Worm (Caenorhabditis elegans) whole organism, late embryonic: Measurements from ENCODE around the gene cyn-1.

Experiments used
- F13H6.1 ChIP-seq: sonication (generic microtip); optimal IDR thresholded peaks from 2 replicates; lab custom pipeline; 2016; ENCODE audit warnings: missing genetic modification characterization, missing compliant biosample characterization
- K02D7.2 ChIP-seq: sonication (generic microtip); optimal IDR thresholded peaks from 2 replicates; lab custom pipeline; 2017; ENCODE audit warnings: mild to moderate bottlenecking, missing genetic modification characterization, missing compliant biosample characterization
- K09A11.1 ChIP-seq: sonication (generic microtip); optimal IDR thresholded peaks from 2 replicates; lab custom pipeline; 2017; ENCODE audit warnings: antibody characterized with exemption, mild to moderate bottlenecking, missing genetic modification characterization, missing compliant biosample characterization; ENCODE audit not compliant: insufficient read depth
- T23F11.4 ChIP-seq: fragments of 200-800 bp; sonication (Bioruptor generic); optimal IDR thresholded peaks from 2 replicates; lab custom pipeline; 2018; ENCODE audit warnings: mild to moderate bottlenecking, missing genetic modification characterization, missing compliant biosample characterization
- Y22D7AL.16 ChIP-seq: sonication (generic microtip); optimal IDR thresholded peaks from 2 replicates; lab custom pipeline; 2016; ENCODE audit warnings: missing genetic modification characterization, missing compliant biosample characterization
- ahr-1 ChIP-seq: sonication (generic microtip); optimal IDR thresholded peaks from 2 replicates; lab custom pipeline; 2016; ENCODE audit warnings: missing genetic modification characterization, missing compliant biosample characterization
- ama-1 ChIP-seq: fragments of 150-350 bp; optimal IDR thresholded peaks from 2 replicates; lab custom pipeline; 2014
- ceh-14 ChIP-seq: sonication (generic microtip); optimal IDR thresholded peaks from 2 replicates; lab custom pipeline; 2016; ENCODE audit warnings: missing genotype, missing genetic modification characterization, missing compliant biosample characterization
- ceh-19 ChIP-seq: fragments of 200-800 bp; sonication (Bioruptor generic); optimal IDR thresholded peaks from 2 replicates; lab custom pipeline; 2018; ENCODE audit warnings: mild to moderate bottlenecking, missing genetic modification characterization, missing compliant biosample characterization
- ceh-2 ChIP-seq: sonication (generic microtip); optimal IDR thresholded peaks from 2 replicates; lab custom pipeline; 2016; ENCODE audit warnings: missing genotype, missing genetic modification characterization, missing compliant biosample characterization
- ceh-24 ChIP-seq: sonication (generic microtip); optimal IDR thresholded peaks from 2 replicates; lab custom pipeline; 2016; ENCODE audit warnings: mild to moderate bottlenecking, missing genetic modification characterization, missing compliant biosample characterization
- ceh-31 ChIP-seq: sonication (generic microtip); optimal IDR thresholded peaks from 2 replicates; lab custom pipeline; 2016; ENCODE audit warnings: missing genetic modification characterization, missing compliant biosample characterization
- ceh-45 ChIP-seq: fragments of 200-800 bp; sonication (Bioruptor generic); IDR thresholded peaks from 2 replicates; pipeline ENCODE4 v1.3.6; 2022; ENCODE audit warnings: missing genetic modification reagents, missing genetic modification characterization, missing compliant biosample characterization
- ceh-9 ChIP-seq: sonication (generic microtip); optimal IDR thresholded peaks from 2 replicates; lab custom pipeline; 2016; ENCODE audit warnings: mild to moderate bottlenecking, missing genetic modification characterization, inconsistent platforms, missing compliant biosample characterization
- elt-2 ChIP-seq: sonication (generic microtip); optimal IDR thresholded peaks from 2 replicates; lab custom pipeline; 2016; ENCODE audit warnings: missing genetic modification reagents, missing genetic modification characterization, missing compliant biosample characterization
- elt-4 ChIP-seq: sonication (generic microtip); optimal IDR thresholded peaks from 2 replicates; lab custom pipeline; 2016; ENCODE audit warnings: missing genetic modification characterization, missing compliant biosample characterization
- ets-4 ChIP-seq: sonication (generic microtip); optimal IDR thresholded peaks from 2 replicates; lab custom pipeline; 2016; ENCODE audit warnings: missing genetic modification characterization, missing compliant biosample characterization
- eyg-1 ChIP-seq: sonication (generic microtip); optimal IDR thresholded peaks from 2 replicates; lab custom pipeline; 2016; ENCODE audit warnings: missing genotype, missing genetic modification characterization, missing compliant biosample characterization
- fkh-10 ChIP-seq: fragments of 150-350 bp; optimal IDR thresholded peaks from 2 replicates; lab custom pipeline; 2014; ENCODE audit warnings: missing biosample characterization, missing genetic modification reagents, missing genetic modification characterization
- fkh-6 ChIP-seq: sonication (generic microtip); optimal IDR thresholded peaks from 2 replicates; lab custom pipeline; 2016; ENCODE audit warnings: missing genetic modification characterization, missing compliant biosample characterization
- gmeb-2 ChIP-seq: sonication (generic microtip); optimal IDR thresholded peaks from 2 replicates; lab custom pipeline; 2016; ENCODE audit warnings: missing genetic modification characterization, inconsistent platforms, missing compliant biosample characterization
- hlh-15 ChIP-seq: sonication (generic microtip); optimal IDR thresholded peaks from 2 replicates; lab custom pipeline; 2016; ENCODE audit warnings: missing genetic modification characterization, missing compliant biosample characterization
- hlh-30 ChIP-seq: sonication (generic microtip); optimal IDR thresholded peaks from 2 replicates; lab custom pipeline; 2017; ENCODE audit warnings: antibody characterized with exemption, missing genetic modification characterization, missing compliant biosample characterization; ENCODE audit not compliant: insufficient read depth
- madf-2 ChIP-seq: sonication (generic microtip); optimal IDR thresholded peaks from 2 replicates; lab custom pipeline; 2017; ENCODE audit warnings: missing genetic modification characterization, missing compliant biosample characterization
- mec-3 ChIP-seq: sonication (generic microtip); optimal IDR thresholded peaks from 2 replicates; lab custom pipeline; 2016; ENCODE audit warnings: borderline replicate concordance, missing genetic modification characterization, missing compliant biosample characterization
- nfya-1 ChIP-seq: sonication (generic microtip); optimal IDR thresholded peaks from 2 replicates; lab custom pipeline; 2017; ENCODE audit warnings: missing genetic modification characterization, mild to moderate bottlenecking, missing compliant biosample characterization, antibody characterized with exemption, moderate library complexity
- nhr-11 ChIP-seq: fragments of 150-350 bp; optimal IDR thresholded peaks from 2 replicates; lab custom pipeline; 2014; ENCODE audit warnings: missing biosample characterization, missing genetic modification characterization
- npax-4 ChIP-seq: sonication (generic microtip); optimal IDR thresholded peaks from 2 replicates; lab custom pipeline; 2016; ENCODE audit warnings: missing genetic modification characterization, missing compliant biosample characterization
- odd-2 ChIP-seq: sonication (generic microtip); optimal IDR thresholded peaks from 2 replicates; lab custom pipeline; 2017; ENCODE audit warnings: antibody characterized with exemption, mild to moderate bottlenecking, missing genetic modification characterization, missing compliant biosample characterization
- pag-3 ChIP-seq: sonication (generic microtip); optimal IDR thresholded peaks from 2 replicates; lab custom pipeline; 2016; ENCODE audit warnings: missing compliant biosample characterization, missing genetic modification characterization, borderline replicate concordance
- pat-9 ChIP-seq: fragments of 200-800 bp; sonication (Bioruptor generic); optimal IDR thresholded peaks from 2 replicates; lab custom pipeline; 2018; ENCODE audit warnings: mild to moderate bottlenecking, missing genetic modification characterization, moderate library complexity, missing compliant biosample characterization
- pax-1 ChIP-seq: fragments of 150-350 bp; optimal IDR thresholded peaks from 2 replicates; lab custom pipeline; 2014; ENCODE audit warnings: missing biosample characterization, missing genetic modification characterization
- pha-2 ChIP-seq: sonication (generic microtip); optimal IDR thresholded peaks from 2 replicates; lab custom pipeline; 2017; ENCODE audit warnings: mild to moderate bottlenecking, missing genetic modification characterization, missing compliant biosample characterization
- sdc-2 ChIP-seq: sonication (generic microtip); optimal IDR thresholded peaks from 2 replicates; lab custom pipeline; 2016; ENCODE audit warnings: missing genotype, missing genetic modification characterization, missing compliant biosample characterization
- tbx-7 ChIP-seq: sonication (generic microtip); optimal IDR thresholded peaks from 2 replicates; lab custom pipeline; 2016; ENCODE audit warnings: missing genotype, missing genetic modification characterization, missing compliant biosample characterization
- unc-3 ChIP-seq, 2 experiments: fragments of 200-800 bp in 1 of 2; sonication (Bioruptor generic) in 1 of 2; sonication (generic microtip) in 1 of 2; conservative IDR thresholded peaks in 1 of 2; optimal IDR thresholded peaks in 1 of 2; 2 replicates each; pipeline versions ENCODE4 v1.3.6 to Lab custom; 2016 to 2022; ENCODE audit warnings: missing compliant biosample characterization in 2 of 2, missing genetic modification characterization in 2 of 2, missing genetic modification reagents in 1 of 2
- unc-42 ChIP-seq: sonication (generic microtip); optimal IDR thresholded peaks from 2 replicates; lab custom pipeline; 2016; ENCODE audit warnings: missing genotype, missing genetic modification characterization, missing compliant biosample characterization
- unc-55 ChIP-seq: sonication (generic microtip); optimal IDR thresholded peaks from 2 replicates; lab custom pipeline; 2017; ENCODE audit warnings: missing biosample characterization, missing genetic modification reagents, missing genetic modification characterization
- zip-5 ChIP-seq: sonication (generic microtip); optimal IDR thresholded peaks from 2 replicates; lab custom pipeline; 2016; ENCODE audit warnings: missing genetic modification characterization, missing compliant biosample characterization

The cyn-1 gene

DNA sequence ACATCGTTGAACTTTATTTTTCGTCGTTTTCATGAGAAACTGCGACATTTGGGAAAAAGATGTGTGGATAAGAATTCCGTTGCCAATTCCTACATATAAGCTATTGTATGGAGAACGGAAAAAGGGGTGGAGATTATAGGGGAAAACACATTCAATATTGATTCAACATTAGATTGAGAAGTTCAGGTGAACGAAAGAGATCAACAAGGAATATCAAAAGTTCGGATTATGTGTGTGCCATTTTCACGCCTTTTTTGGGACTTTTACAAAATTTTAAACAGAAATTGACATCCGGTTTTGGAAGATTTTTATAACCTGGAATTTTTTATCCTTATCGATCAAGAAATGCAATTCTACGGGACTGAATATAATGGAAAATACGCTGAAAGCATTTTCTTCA lies 28.1 kb upstream of the cyn-1 start, which contains the start of gene F47B8.5:
Gene F47B8.5 (minus strand): TSS at position 101 of the 400 bp plus-strand sequence.
- TF ChIP-seq hlh-30 (tag; lab: Kevin White, UChicago) (no peak), odd-2 (no peak), nfya-1 (tag; lab: Kevin White, UChicago) (no peak)

DNA sequence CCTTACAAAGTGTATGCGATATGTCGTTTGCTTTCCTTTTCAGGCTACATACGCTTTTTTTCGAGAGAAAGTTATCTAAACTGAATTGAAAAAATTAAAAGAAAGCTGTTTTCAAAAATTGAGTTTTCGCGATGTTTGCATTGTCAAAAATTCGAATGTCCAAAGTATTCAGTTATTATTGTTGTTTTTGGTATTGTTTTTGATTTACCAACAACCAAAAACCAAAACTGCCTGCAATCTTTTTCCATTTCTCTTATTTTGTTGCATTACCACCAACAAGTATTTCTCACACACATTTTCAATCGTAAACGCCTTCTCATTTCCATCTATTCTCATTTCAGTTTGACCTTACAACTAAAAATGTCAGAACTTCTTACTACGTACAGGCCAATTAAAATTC lies 27.1 kb upstream of the cyn-1 start, which contains the start of gene pepm-1:
Gene pepm-1 (plus strand): TSS at position 301 of the 400 bp plus-strand sequence.
- no peak for TF ChIP-seq K09A11.1 (tag; lab: Kevin White, UChicago)
- TF ChIP-seq pha-2 (tag; lab: Kevin White, UChicago): no peak
- no peak for TF ChIP-seq pax-1 (tag; lab: Kevin White, UChicago)
- no peak for TF ChIP-seq ceh-14 (tag; lab: Kevin White, UChicago)
- TF ChIP-seq ceh-9 (tag; lab: Kevin White, UChicago): no peak
- TF ChIP-seq odd-2: no peak
- no peak for TF ChIP-seq fkh-10 (GFP tag; lab: Kevin White, UChicago)
- no peak for TF ChIP-seq hlh-30 (tag; lab: Kevin White, UChicago)
- TF ChIP-seq ceh-24 (tag; lab: Kevin White, UChicago): no peak
- TF ChIP-seq unc-55 (GFP tag; lab: Kevin White, UChicago): no peak
- no peak for TF ChIP-seq T23F11.4
- TF ChIP-seq gmeb-2 (tag; lab: Kevin White, UChicago): no peak
- TF ChIP-seq madf-2 (tag; lab: Kevin White, UChicago): no peak
- no peak for TF ChIP-seq pat-9 (tag; lab: Kevin White, UChicago)

DNA sequence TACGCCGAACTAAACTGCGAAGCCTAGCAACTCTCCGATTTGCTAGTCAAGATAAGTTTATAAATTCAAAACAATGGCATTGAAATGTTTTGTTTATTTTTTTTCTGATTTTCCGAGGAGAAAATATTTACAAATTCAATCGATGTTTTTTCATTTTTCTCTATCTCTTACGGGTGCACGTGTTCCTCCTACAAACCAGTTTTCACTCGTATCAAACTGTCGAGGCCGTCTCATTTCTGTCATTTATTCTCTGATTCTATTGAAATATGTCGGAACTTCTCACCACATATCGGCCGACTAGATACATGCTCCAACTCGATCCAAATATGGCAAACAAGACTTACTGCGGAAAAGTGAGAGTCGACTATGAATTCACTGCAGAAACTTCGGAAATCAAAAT lies 24.4 kb upstream of the cyn-1 start, which contains the start of gene F47B8.8:
Gene F47B8.8 (plus strand): TSS at position 257 of the 400 bp plus-strand sequence.
- TF ChIP-seq nhr-11 (tag; lab: Kevin White, UChicago) (no peak), ets-4 (tag; lab: Kevin White, UChicago) (no peak), pha-2 (tag; lab: Kevin White, UChicago) (no peak), odd-2 (no peak), pag-3 (tag; lab: Kevin White, UChicago) (no peak), mec-3 (tag; lab: Kevin White, UChicago) (no peak), npax-4 (no peak), unc-42 (tag; lab: Kevin White, UChicago) (no peak), Y22D7AL.16 (tag; lab: Kevin White, UChicago) (no peak), hlh-15 (tag; lab: Kevin White, UChicago) (no peak), pat-9 (tag; lab: Kevin White, UChicago) (no peak), elt-2 (no peak)

DNA sequence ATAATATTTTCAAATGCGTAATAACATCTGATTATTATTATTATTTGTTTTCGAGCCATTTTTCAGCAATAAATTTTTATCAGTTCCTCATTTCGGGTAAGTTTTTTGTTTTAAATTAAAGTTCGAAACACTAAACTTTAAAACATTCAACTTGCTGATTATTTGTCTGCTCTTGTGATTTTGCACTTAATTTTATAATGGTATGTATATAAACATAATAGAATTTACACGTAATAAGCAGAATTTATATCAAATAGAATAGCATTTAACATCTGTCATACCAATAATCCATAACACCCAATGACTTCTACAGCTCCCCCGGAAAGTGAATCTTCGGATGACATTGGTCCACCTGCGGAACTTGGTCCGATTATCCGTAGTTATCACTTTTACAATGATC lies 22.8 kb upstream of the cyn-1 start, which contains the start of gene srm-4:
Gene srm-4 (plus strand): TSS at position 301 of the 400 bp plus-strand sequence.
- TF ChIP-seq tbx-7 (tag; lab: Kevin White, UChicago) (no peak), ceh-24 (tag; lab: Kevin White, UChicago) (no peak), sdc-2 (tag; lab: Kevin White, UChicago) (no peak), odd-2 (no peak), unc-55 (GFP tag; lab: Kevin White, UChicago) (no peak), npax-4 (no peak), ceh-31 (no peak), unc-3 (GFP tag; conservative IDR thresholded peaks at IDR 0.05; lab: Robert Waterston, UW) (no peak), unc-3 (tag; optimal IDR thresholded peaks at IDR 0.05; lab: Kevin White, UChicago) (no peak)

DNA sequence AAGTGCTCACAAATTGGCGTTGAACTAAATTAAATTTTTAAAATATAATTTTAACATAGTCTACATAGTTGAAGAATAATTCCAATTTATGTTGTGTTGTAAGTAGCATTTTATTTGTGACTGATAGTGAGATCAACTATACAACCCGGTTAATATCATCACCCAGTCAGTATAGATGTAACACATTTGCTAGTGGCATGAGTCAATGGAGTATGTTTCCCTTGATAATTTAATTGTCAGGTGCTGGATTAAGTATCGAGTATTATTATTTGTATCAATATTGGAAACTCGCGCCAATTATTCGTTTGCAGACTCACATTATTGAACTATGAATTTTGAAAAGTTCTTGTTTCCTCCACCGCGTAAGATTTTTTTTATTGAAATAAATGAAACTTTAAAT lies 21.0 kb upstream of the cyn-1 start, which contains the start of gene srm-5:
Gene srm-5 (plus strand): TSS at position 301 of the 400 bp plus-strand sequence.
- TF ChIP-seq hlh-30 (tag; lab: Kevin White, UChicago) (no peak), madf-2 (tag; lab: Kevin White, UChicago) (no peak), elt-4 (tag; lab: Kevin White, UChicago) (no peak), fkh-10 (GFP tag; lab: Kevin White, UChicago) (no peak), K02D7.2 (no peak), zip-5 (no peak), ceh-19 (GFP tag; lab: Kevin White, UChicago) (no peak), F13H6.1 (no peak), ama-1 (lab: Kevin White, UChicago) (no peak), ahr-1 (no peak), fkh-6 (no peak), pag-3 (tag; lab: Kevin White, UChicago) (no peak), ceh-2 (tag; lab: Kevin White, UChicago) (no peak), ceh-45 (GFP tag; lab: Robert Waterston, UW) (no peak), ceh-9 (tag; lab: Kevin White, UChicago) (no peak), eyg-1 (tag; lab: Kevin White, UChicago) (no peak)
